Fruit fly (Drosophila melanogaster) whole organism, prepupa: ENCODE measurements around the gene sina.

Experiments
- Blimp-1 ChIP-seq: fragments of 200-800 bp; sonication (Bioruptor generic); optimal IDR thresholded peaks from 3 replicates; lab custom pipeline; 2017; ENCODE audit warnings: missing biosample characterization, missing genetic modification characterization, mild to moderate bottlenecking, moderate library complexity, missing genetic modification reagents
- CG10631 ChIP-seq: fragments of 200-800 bp; sonication (Bioruptor generic); optimal IDR thresholded peaks from 2 replicates; lab custom pipeline; 2016; ENCODE audit warnings: missing biosample characterization, missing genetic modification characterization
- CG10669 ChIP-seq: fragments of 200-800 bp; sonication (Bioruptor generic); optimal IDR thresholded peaks from 3 replicates; lab custom pipeline; 2018; ENCODE audit warnings: missing biosample characterization, mild to moderate bottlenecking, missing genetic modification characterization, moderate library complexity
- CG11294 ChIP-seq: fragments of 200-800 bp; sonication (Bioruptor generic); IDR thresholded peaks from 2 replicates; pipeline ENCODE4 v1.3.6; 2022; ENCODE audit warnings: missing biosample characterization, missing genetic modification characterization
- CG11762 ChIP-seq: fragments of 200-800 bp; sonication (Bioruptor generic); optimal IDR thresholded peaks from 3 replicates; lab custom pipeline; 2016; ENCODE audit warnings: missing biosample characterization, missing genetic modification characterization; ENCODE audit not compliant: insufficient read depth
- CG15336 ChIP-seq: fragments of 200-800 bp; sonication (Bioruptor generic); IDR thresholded peaks from 2 replicates; pipeline ENCODE4 v1.3.6; 2022; ENCODE audit warnings: missing biosample characterization, missing genetic modification characterization
- CG1621 ChIP-seq: fragments of 200-800 bp; sonication (Bioruptor generic); optimal IDR thresholded peaks from 3 replicates; lab custom pipeline; 2018; ENCODE audit warnings: missing biosample characterization, mild to moderate bottlenecking, missing genetic modification characterization
- CG3032 ChIP-seq: fragments of 200-800 bp; optimal IDR thresholded peaks from 2 replicates; lab custom pipeline; 2019; ENCODE audit warnings: missing biosample characterization, mild to moderate bottlenecking, missing genetic modification characterization, moderate library complexity
- CG34406 ChIP-seq: fragments of 200-800 bp; sonication (Bioruptor generic); optimal IDR thresholded peaks from 3 replicates; lab custom pipeline; 2016; ENCODE audit warnings: missing biosample characterization, missing genetic modification characterization
- CG3919 ChIP-seq: fragments of 200-800 bp; sonication (Bioruptor generic); optimal IDR thresholded peaks from 3 replicates; lab custom pipeline; 2016; ENCODE audit warnings: missing biosample characterization, missing genetic modification characterization
- CG4318 ChIP-seq: fragments of 200-800 bp; sonication (Bioruptor generic); optimal IDR thresholded peaks from 3 replicates; lab custom pipeline; 2017; ENCODE audit warnings: missing biosample characterization, mild to moderate bottlenecking, missing genetic modification characterization
- CG6163 ChIP-seq: fragments of 200-800 bp; sonication (Bioruptor generic); IDR thresholded peaks from 3 replicates; pipeline ENCODE4 v1.3.6; 2022; ENCODE audit warnings: missing biosample characterization, missing genetic modification characterization
- CG6276 ChIP-seq: fragments of 200-800 bp; sonication (Bioruptor generic); optimal IDR thresholded peaks from 2 replicates; lab custom pipeline; 2017; ENCODE audit warnings: missing biosample characterization, mild to moderate bottlenecking, missing genetic modification characterization
- CG6792 ChIP-seq: fragments of 200-800 bp; sonication (Bioruptor generic); optimal IDR thresholded peaks from 3 replicates; lab custom pipeline; 2016; ENCODE audit warnings: missing biosample characterization, missing genetic modification characterization
- CG6808 ChIP-seq: fragments of 200-800 bp; sonication (Bioruptor generic); optimal IDR thresholded peaks from 3 replicates; lab custom pipeline; 2017; ENCODE audit warnings: missing biosample characterization, missing genetic modification characterization, mild to moderate bottlenecking, moderate library complexity, missing genetic modification reagents
- CG6854 ChIP-seq: fragments of 200-800 bp; sonication (Bioruptor generic); optimal IDR thresholded peaks from 2 replicates; lab custom pipeline; 2017; ENCODE audit warnings: missing biosample characterization, mild to moderate bottlenecking, missing genetic modification characterization
- CG8119 ChIP-seq: fragments of 200-800 bp; sonication (Bioruptor generic); IDR thresholded peaks from 3 replicates; pipeline ENCODE4 v1.3.6; 2022; ENCODE audit warnings: missing biosample characterization, missing genetic modification characterization
- CG8319 ChIP-seq: fragments of 200-800 bp; sonication (Bioruptor generic); optimal IDR thresholded peaks from 3 replicates; lab custom pipeline; 2016; ENCODE audit warnings: missing biosample characterization, missing genetic modification characterization
- CG8632 ChIP-seq: fragments of 200-800 bp; sonication (Bioruptor generic); optimal IDR thresholded peaks from 3 replicates; lab custom pipeline; 2016; ENCODE audit warnings: missing biosample characterization, missing genetic modification characterization
- CG9139 ChIP-seq: fragments of 200-800 bp; sonication (Bioruptor generic); optimal IDR thresholded peaks from 3 replicates; lab custom pipeline; 2017; ENCODE audit warnings: missing biosample characterization, mild to moderate bottlenecking, missing genetic modification characterization
- Eip78C ChIP-seq: fragments of 200-800 bp; sonication (Bioruptor generic); peaks from one replicate; lab custom pipeline; 2016; ENCODE audit warnings: missing biosample characterization, missing genetic modification characterization
- Ets96B ChIP-seq: fragments of 200-800 bp; optimal IDR thresholded peaks from 2 replicates; lab custom pipeline; 2019; ENCODE audit warnings: missing biosample characterization, mild to moderate bottlenecking, missing genetic modification characterization, moderate library complexity
- Gug ChIP-seq: fragments of 200-800 bp; sonication (Bioruptor generic); IDR thresholded peaks from 2 replicates; pipeline ENCODE4 v1.3.6; 2022; ENCODE audit warnings: missing biosample characterization, missing genetic modification characterization
- Hr38 ChIP-seq: sonication (Bioruptor generic); optimal IDR thresholded peaks from 2 replicates; lab custom pipeline; 2016; ENCODE audit warnings: missing biosample characterization, missing genetic modification characterization
- Hr39 ChIP-seq: fragments of 200-800 bp; sonication (Bioruptor generic); optimal IDR thresholded peaks from 2 replicates; lab custom pipeline; 2016; ENCODE audit warnings: missing biosample characterization, missing genetic modification characterization
- Lpt ChIP-seq: fragments of 200-800 bp; sonication (Bioruptor generic); optimal IDR thresholded peaks from 3 replicates; lab custom pipeline; 2016; ENCODE audit warnings: missing biosample characterization, missing genetic modification characterization
- OdsH ChIP-seq: fragments of 200-800 bp; sonication (Bioruptor generic); optimal IDR thresholded peaks from 3 replicates; lab custom pipeline; 2016; ENCODE audit warnings: missing biosample characterization, missing genetic modification characterization
- Smox ChIP-seq: fragments of 200-800 bp; sonication (Bioruptor generic); optimal IDR thresholded peaks from 3 replicates; lab custom pipeline; 2016; ENCODE audit warnings: missing biosample characterization, missing genetic modification characterization
- Sox102F ChIP-seq: fragments of 200-800 bp; sonication (Bioruptor generic); optimal IDR thresholded peaks from 2 replicates; lab custom pipeline; 2016; ENCODE audit warnings: missing biosample characterization, mild to moderate bottlenecking, missing genetic modification characterization
- Sox15 ChIP-seq: fragments of 200-800 bp; sonication (Bioruptor generic); optimal IDR thresholded peaks from 3 replicates; lab custom pipeline; 2016; ENCODE audit warnings: missing biosample characterization, missing genetic modification characterization
- achi ChIP-seq: fragments of 200-800 bp; sonication (Bioruptor generic); optimal IDR thresholded peaks from 3 replicates; lab custom pipeline; 2016; ENCODE audit warnings: missing biosample characterization, missing genetic modification characterization
- cyc ChIP-seq: fragments of 200-800 bp; sonication (Bioruptor generic); optimal IDR thresholded peaks from 3 replicates; lab custom pipeline; 2016; ENCODE audit warnings: missing biosample characterization, missing genetic modification characterization
- dac ChIP-seq: fragments of 200-800 bp; sonication (Bioruptor generic); optimal IDR thresholded peaks from 2 replicates; lab custom pipeline; 2017; ENCODE audit warnings: missing biosample characterization, mild to moderate bottlenecking, missing genetic modification characterization
- dsx ChIP-seq: fragments of 200-800 bp; optimal IDR thresholded peaks from 3 replicates; lab custom pipeline; 2019; ENCODE audit warnings: missing biosample characterization, mild to moderate bottlenecking, missing genetic modification characterization, moderate library complexity; ENCODE audit not compliant: poor library complexity, severe bottlenecking
- eg ChIP-seq: fragments of 200-800 bp; sonication (Bioruptor generic); IDR thresholded peaks from 3 replicates; pipeline ENCODE4 v1.3.6; 2022; ENCODE audit warnings: missing biosample characterization, missing genetic modification characterization
- esn ChIP-seq: fragments of 200-800 bp; sonication (Bioruptor generic); optimal IDR thresholded peaks from 2 replicates; lab custom pipeline; 2016; ENCODE audit warnings: missing biosample characterization, mild to moderate bottlenecking, missing genetic modification characterization, moderate library complexity
- fd59A ChIP-seq: fragments of 200-800 bp; sonication (Bioruptor generic); optimal IDR thresholded peaks from 2 replicates; lab custom pipeline; 2017; ENCODE audit warnings: missing biosample characterization, mild to moderate bottlenecking, missing genetic modification characterization, missing genetic modification reagents
- fd85E ChIP-seq: fragments of 200-800 bp; sonication (Bioruptor generic); optimal IDR thresholded peaks from 3 replicates; lab custom pipeline; 2016; ENCODE audit warnings: missing biosample characterization, missing genetic modification characterization
- net ChIP-seq: fragments of 200-800 bp; sonication (Bioruptor generic); optimal IDR thresholded peaks from 3 replicates; lab custom pipeline; 2016; ENCODE audit warnings: missing biosample characterization, missing genetic modification characterization
- salr ChIP-seq, 2 experiments: fragments of 200-800 bp; sonication (Bioruptor generic); optimal IDR thresholded peaks; 3 replicates each; lab custom pipeline; 2016 to 2018; ENCODE audit warnings: missing biosample characterization in 2 of 2, missing genetic modification characterization in 2 of 2, mild to moderate bottlenecking in 1 of 2
- spab ChIP-seq: fragments of 200-800 bp; sonication (Bioruptor generic); optimal IDR thresholded peaks from 2 replicates; lab custom pipeline; 2017; ENCODE audit warnings: missing biosample characterization, mild to moderate bottlenecking, missing genetic modification characterization, missing genetic modification reagents
- svp ChIP-seq: fragments of 200-800 bp; sonication (Bioruptor generic); peaks from one replicate; lab custom pipeline; 2016; ENCODE audit warnings: missing biosample characterization, missing genetic modification characterization
- topi ChIP-seq: fragments of 200-800 bp; sonication (Bioruptor generic); optimal IDR thresholded peaks from 3 replicates; lab custom pipeline; 2016; ENCODE audit warnings: missing biosample characterization, missing genetic modification characterization
- vri ChIP-seq: fragments of 200-800 bp; sonication (Bioruptor generic); optimal IDR thresholded peaks from 3 replicates; lab custom pipeline; 2016; ENCODE audit warnings: missing biosample characterization, mild to moderate bottlenecking, missing genetic modification characterization

Gene sina

dm6 chr3L:16844920-16845573 lies 8.5 kb upstream of the sina start, which contains the start of the genes kud and Zcchc7 (continued):
- no peak for TF ChIP-seq CG8319
- no peak for TF ChIP-seq vri (GFP tag; lab: Kevin White, UChicago)
- no peak for TF ChIP-seq Hr39 (GFP tag; lab: Kevin White, UChicago)
- TF ChIP-seq Hr38 (GFP tag; lab: Kevin White, UChicago), result no peak
- TF ChIP-seq Blimp-1 (GFP tag; lab: Kevin White, UChicago), result peak; percentile 49
- TF ChIP-seq esn (GFP tag; lab: Kevin White, UChicago), result peak; percentile 71
- peak; percentile 66 for TF ChIP-seq cyc (GFP tag; lab: Kevin White, UChicago)
- no peak for TF ChIP-seq fd85E
- no peak for TF ChIP-seq CG8632 (GFP tag; lab: Kevin White, UChicago)
- TF ChIP-seq CG3032, result peak; percentile 77
- no peak for TF ChIP-seq CG6808 (GFP tag; lab: Kevin White, UChicago)
- TF ChIP-seq salr (GFP tag; optimal IDR thresholded peaks at IDR 0.05; lab: Kevin White, UChicago), result no peak
- peak; percentile 66 for TF ChIP-seq Ets96B
- TF ChIP-seq CG8119, result no peak
- no peak for TF ChIP-seq topi (GFP tag; lab: Kevin White, UChicago)
- no peak for TF ChIP-seq CG34406
- no peak for TF ChIP-seq OdsH (GFP tag; lab: Kevin White, UChicago)
- 0 out of 2 replicates have a peak, but pooled peaks have one; percentile 7 for TF ChIP-seq CG15336 (GFP tag; lab: Robert Waterston, UW)
- TF ChIP-seq CG11294 (GFP tag; lab: Robert Waterston, UW), result no peak
- no peak; the same call in 2 of the 3 replicates for TF ChIP-seq eg (GFP tag; lab: Robert Waterston, UW)
- no peak for TF ChIP-seq dac (GFP tag; lab: Kevin White, UChicago)
- no peak for TF ChIP-seq CG6854 (GFP tag; lab: Kevin White, UChicago)
- TF ChIP-seq Smox (GFP tag; lab: Kevin White, UChicago), result no peak
- TF ChIP-seq svp (GFP tag; lab: Kevin White, UChicago), result no peak
- TF ChIP-seq CG4318 (GFP tag; lab: Kevin White, UChicago), result no peak
- TF ChIP-seq CG9139, result no peak
- TF ChIP-seq CG1621 (tag; lab: Kevin White, UChicago), result no peak
- peak; percentile 48 for TF ChIP-seq CG11762 (GFP tag; lab: Kevin White, UChicago)
- TF ChIP-seq CG10669 (GFP tag; lab: Kevin White, UChicago), result no peak
- peak; percentile 42 for TF ChIP-seq Sox15 (GFP tag; lab: Kevin White, UChicago)
- peak; percentile 90 for TF ChIP-seq Eip78C (GFP tag; lab: Kevin White, UChicago)
- TF ChIP-seq CG6276, result no peak
- peak; percentile 87 for TF ChIP-seq dsx (GFP tag; lab: Kevin White, UChicago)
- peak; percentile 51 for TF ChIP-seq CG3919
- TF ChIP-seq fd59A, result peak; percentile 36
- TF ChIP-seq Lpt, result no peak

- TF ChIP-seq CG3919 (no peak), CG11762 (GFP tag; lab: Kevin White, UChicago) (no peak), vri (GFP tag; lab: Kevin White, UChicago) (no peak)
These were observed 7.8 kb upstream of the sina start, which contains the start of gene CG32161 for dm6 chr3L:16845607-16846277. Gene CG32161, plus strand, starts transcription at chr3L:16846227.

- TF ChIP-seq achi (GFP tag; lab: Kevin White, UChicago) (no peak), CG11762 (GFP tag; lab: Kevin White, UChicago) (no peak), CG10631 (GFP tag; lab: Kevin White, UChicago) (no peak), spab (GFP tag; lab: Kevin White, UChicago) (no peak), net (GFP tag; lab: Kevin White, UChicago) (no peak), topi (GFP tag; lab: Kevin White, UChicago) (no peak), Gug (GFP tag; lab: Robert Waterston, UW) (no peak), CG6163 (GFP tag; lab: Robert Waterston, UW) (no peak), Sox102F (no peak), CG6792 (GFP tag; lab: Kevin White, UChicago) (no peak)
These were observed 2.0 kb upstream of the sina start for dm6 chr3L:16851566-16851965.
